Worm (Caenorhabditis elegans): ENCODE data around the gene daf-36.

- TF ChIP-seq zag-1 (tag; optimal IDR thresholded peaks at IDR 0.05) (no peak), mab-9 (GFP tag; IDR thresholded peaks at IDR 0.05) (no peak), C04F5.9 (tag; optimal IDR thresholded peaks at IDR 0.05) (no peak), C34B4.2 (tag; optimal IDR thresholded peaks at IDR 0.05) (no peak), dsc-1 (tag; optimal IDR thresholded peaks at IDR 0.05) (no peak), lin-15B (tag; optimal IDR thresholded peaks at IDR 0.05) (no peak), ceh-63 (GFP tag; optimal IDR thresholded peaks at IDR 0.05) (no peak), mef-2 (tag; optimal IDR thresholded peaks at IDR 0.05) (no peak), aly-2 (tag; optimal IDR thresholded peaks at IDR 0.05) (no peak), elt-2 (tag; optimal IDR thresholded peaks at IDR 0.05) (no peak), unc-30 (tag; optimal IDR thresholded peaks at IDR 0.05) (no peak), skn-1 (tag; optimal IDR thresholded peaks at IDR 0.05) (no peak), lir-3 (tag; optimal IDR thresholded peaks at IDR 0.05; ENCODE audit: poor library complexity) (no peak)
These were observed 7.8 kb upstream of the daf-36 start, which contains the start of gene str-182 for ce11 chrV:10233330-10233729.

Data from whole organism, L1 larva.